Worm (Caenorhabditis elegans): ENCODE data around the gene T08D10.5.
"Not testable (repeated sequence)": the region's sequence is repeated elsewhere in the genome, so short reads cannot be mapped to it uniquely, and the experiment has no call there.

The T08D10.5 gene

DNA sequence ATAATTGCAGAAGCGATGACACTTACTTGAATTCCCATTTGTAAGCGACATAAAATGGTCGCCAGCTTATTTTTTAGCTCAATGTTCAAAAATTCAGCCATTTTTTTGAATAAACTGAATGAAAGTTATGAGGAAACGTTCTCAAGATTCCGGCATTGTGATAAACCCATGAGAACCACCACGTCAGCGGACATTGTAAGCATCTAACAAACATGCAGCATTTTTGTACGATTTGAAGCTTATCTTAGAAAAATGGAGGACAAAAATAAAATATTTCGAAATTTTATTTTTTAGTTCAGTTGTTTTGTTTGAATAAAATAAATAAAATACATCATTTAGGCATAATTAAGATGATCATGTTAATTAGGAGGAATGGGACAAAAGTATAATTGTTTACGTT, 4.1 kb upstream of the T08D10.5 start, which contains the start of gene T08D10.4:
T08D10.4 (minus strand) TSS at position 101 of the 400 bp plus-strand sequence.
- no peak for TF ChIP-seq snpc-4 (tag; optimal IDR thresholded peaks at IDR 0.05)
- TF ChIP-seq nhr-43 (tag; optimal IDR thresholded peaks at IDR 0.05; ENCODE audit: poor library complexity, severe bottlenecking), result no peak
- TF ChIP-seq fos-1 (tag; optimal IDR thresholded peaks at IDR 0.05), result no peak
- no peak for TF ChIP-seq daf-12 (tag; optimal IDR thresholded peaks at IDR 0.05)
- no peak for TF ChIP-seq nhr-67 (tag; optimal IDR thresholded peaks at IDR 0.05)
- TF ChIP-seq tbx-2 (tag; optimal IDR thresholded peaks at IDR 0.05), result no peak
- TF ChIP-seq unc-62 (GFP tag; optimal IDR thresholded peaks at IDR 0.05), result no peak
- TF ChIP-seq sea-2 (GFP tag; optimal IDR thresholded peaks at IDR 0.05), result no peak
- no peak for TF ChIP-seq ztf-11 (tag; optimal IDR thresholded peaks at IDR 0.05)
- TF ChIP-seq skn-1 (tag; optimal IDR thresholded peaks at IDR 0.05), result no peak
- no peak for TF ChIP-seq nhr-23 (tag; optimal IDR thresholded peaks at IDR 0.05)
- no peak for TF ChIP-seq aly-2 (tag; optimal IDR thresholded peaks at IDR 0.05)
- TF ChIP-seq nhr-237 (tag; optimal IDR thresholded peaks at IDR 0.05), result no peak
- TF ChIP-seq egl-5 (tag; optimal IDR thresholded peaks at IDR 0.05), result no peak
- no peak for TF ChIP-seq ama-1 (optimal IDR thresholded peaks at IDR 0.05)

DNA sequence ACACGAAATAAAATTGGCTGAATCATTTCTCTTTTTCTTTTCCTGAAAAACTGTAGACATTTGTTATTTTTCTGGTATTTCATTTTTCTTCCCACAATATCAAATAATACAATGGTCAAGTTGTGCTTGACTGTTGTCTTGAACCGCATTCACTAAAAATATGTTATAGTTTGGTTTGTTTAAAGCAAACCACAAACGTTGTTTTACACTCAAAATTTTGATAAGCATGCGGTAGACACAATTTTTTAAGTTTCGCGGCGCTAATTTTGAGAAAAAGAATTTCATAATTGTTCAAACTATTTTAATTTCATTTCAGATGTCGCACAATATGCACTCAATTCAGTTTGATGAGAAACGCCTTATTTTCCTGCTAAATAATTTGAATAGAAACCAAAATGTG, 2.2 kb upstream of the T08D10.5 start, which contains the start of gene T08D10.3:
T08D10.3 (plus strand) TSS at position 301 of the 400 bp plus-strand sequence.
- TF ChIP-seq elt-3 (tag; optimal IDR thresholded peaks at IDR 0.05) (no peak), mdl-1 (tag; optimal IDR thresholded peaks at IDR 0.05) (no peak), nhr-11 (tag; optimal IDR thresholded peaks at IDR 0.05) (no peak), egl-5 (tag; optimal IDR thresholded peaks at IDR 0.05) (no peak), zag-1 (tag; optimal IDR thresholded peaks at IDR 0.05) (no peak), ama-1 (optimal IDR thresholded peaks at IDR 0.05) (no peak), sea-2 (GFP tag; optimal IDR thresholded peaks at IDR 0.05) (no peak), jun-1 (tag; optimal IDR thresholded peaks at IDR 0.05) (no peak), nhr-43 (tag; optimal IDR thresholded peaks at IDR 0.05; ENCODE audit: poor library complexity, severe bottlenecking) (no peak), nhr-28 (tag; optimal IDR thresholded peaks at IDR 0.05) (no peak), ceh-28 (tag; optimal IDR thresholded peaks at IDR 0.05) (no peak), tbx-2 (tag; optimal IDR thresholded peaks at IDR 0.05) (no peak), nhr-77 (tag; optimal IDR thresholded peaks at IDR 0.05) (no peak), nhr-76 (tag; optimal IDR thresholded peaks at IDR 0.05) (no peak), nhr-25 (tag; optimal IDR thresholded peaks at IDR 0.05) (no peak), ceh-9 (tag; optimal IDR thresholded peaks at IDR 0.05) (no peak), snpc-4 (tag; optimal IDR thresholded peaks at IDR 0.05) (no peak), nfya-1 (tag; optimal IDR thresholded peaks at IDR 0.05; ENCODE audit: insufficient read depth) (no peak), aly-2 (tag; optimal IDR thresholded peaks at IDR 0.05) (no peak), eor-1 (tag; optimal IDR thresholded peaks at IDR 0.05) (no peak)

- TF ChIP-seq fkh-10 (GFP tag; optimal IDR thresholded peaks at IDR 0.05), result no peak
Measured at ce11 chrX:11959838-11960237, 2.5 kb downstream of the T08D10.5 start, which contains the start of gene C49F5.8. Gene C49F5.8 (plus strand): TSS chrX:11960138.

- TF ChIP-seq unc-39, fkh-2, elt-3 (tag; optimal IDR thresholded peaks at IDR 0.05): not testable (repeated sequence)
Measured at ce11 chrX:11961103-11961502, 3.8 kb downstream of the T08D10.5 start, which contains the start of gene C49F5.13. Gene C49F5.13 (plus strand): TSS chrX:11961403.

ce11 chrX:11962050-11962788, 4.9 kb downstream of the T08D10.5 start:
- no peak for TF ChIP-seq ceh-16 (tag; optimal IDR thresholded peaks at IDR 0.05)
- TF ChIP-seq elt-2 (tag; optimal IDR thresholded peaks at IDR 0.05), result peak; percentile 94
- no peak for TF ChIP-seq daf-12 (tag; optimal IDR thresholded peaks at IDR 0.05)
- peak; percentile 54 for TF ChIP-seq pqm-1 (tag; optimal IDR thresholded peaks at IDR 0.05)
- no peak for TF ChIP-seq nhr-23 (tag; optimal IDR thresholded peaks at IDR 0.05)
- TF ChIP-seq elt-3 (tag; optimal IDR thresholded peaks at IDR 0.05), result peak in 2 of 3 experiments; percentile 22 to 68
- no peak for TF ChIP-seq mdl-1 (tag; optimal IDR thresholded peaks at IDR 0.05)
- no peak for TF ChIP-seq fos-1 (tag; optimal IDR thresholded peaks at IDR 0.05)
- TF ChIP-seq ceh-28 (tag; optimal IDR thresholded peaks at IDR 0.05), result no peak
- peak; percentile 33 for TF ChIP-seq jun-1 (tag; optimal IDR thresholded peaks at IDR 0.05)
- no peak for TF ChIP-seq ZK546.5 (tag; optimal IDR thresholded peaks at IDR 0.05)
- no peak for TF ChIP-seq hmg-11 (tag; optimal IDR thresholded peaks at IDR 0.05)
- TF ChIP-seq nhr-43 (tag; optimal IDR thresholded peaks at IDR 0.05; ENCODE audit: poor library complexity, severe bottlenecking), result no peak

Data from whole organism, L3 larva.